Fruit fly (Drosophila melanogaster): ENCODE results near the gene CG13625.

CG13625 gene

DNA sequence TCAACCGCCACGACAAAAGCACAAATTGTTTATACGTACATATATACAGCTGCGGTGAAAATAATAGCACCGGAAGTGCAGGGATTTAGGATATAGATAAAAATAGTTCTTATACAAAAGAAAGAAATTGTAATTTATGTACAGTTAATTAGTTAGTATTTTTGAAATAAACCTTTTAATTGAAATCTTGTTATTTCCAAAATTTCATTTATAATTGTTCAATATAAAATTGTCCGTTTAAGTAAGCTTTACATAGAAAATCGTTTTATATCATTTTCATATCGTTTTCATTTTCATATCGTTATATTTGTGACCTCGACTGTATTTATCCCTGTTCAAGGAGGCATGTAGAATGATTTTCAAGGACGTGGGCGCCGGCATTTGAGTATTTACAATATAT lies 10.8 kb downstream of the CG13625 start:
- no peak for TF ChIP-seq CG17801 (GFP tag; optimal IDR thresholded peaks at IDR 0.05; ENCODE audit: partially characterized antibody)

dm6 chr3R:24573094-24573732 lies 11.7 kb downstream of the CG13625 start:
- no peak for TF ChIP-seq CG17801 (GFP tag; optimal IDR thresholded peaks at IDR 0.05; ENCODE audit: partially characterized antibody)

- peak; percentile 97 for TF ChIP-seq CG17801 (GFP tag; optimal IDR thresholded peaks at IDR 0.05; ENCODE audit: partially characterized antibody)
These were observed 12.4 kb downstream of the CG13625 start for dm6 chr3R:24572540-24573043.

- TF ChIP-seq CG17801 (GFP tag; optimal IDR thresholded peaks at IDR 0.05; ENCODE audit: partially characterized antibody), result peak; percentile 27
These were observed 13.4 kb downstream of the CG13625 start for dm6 chr3R:24571386-24572124.

DNA sequence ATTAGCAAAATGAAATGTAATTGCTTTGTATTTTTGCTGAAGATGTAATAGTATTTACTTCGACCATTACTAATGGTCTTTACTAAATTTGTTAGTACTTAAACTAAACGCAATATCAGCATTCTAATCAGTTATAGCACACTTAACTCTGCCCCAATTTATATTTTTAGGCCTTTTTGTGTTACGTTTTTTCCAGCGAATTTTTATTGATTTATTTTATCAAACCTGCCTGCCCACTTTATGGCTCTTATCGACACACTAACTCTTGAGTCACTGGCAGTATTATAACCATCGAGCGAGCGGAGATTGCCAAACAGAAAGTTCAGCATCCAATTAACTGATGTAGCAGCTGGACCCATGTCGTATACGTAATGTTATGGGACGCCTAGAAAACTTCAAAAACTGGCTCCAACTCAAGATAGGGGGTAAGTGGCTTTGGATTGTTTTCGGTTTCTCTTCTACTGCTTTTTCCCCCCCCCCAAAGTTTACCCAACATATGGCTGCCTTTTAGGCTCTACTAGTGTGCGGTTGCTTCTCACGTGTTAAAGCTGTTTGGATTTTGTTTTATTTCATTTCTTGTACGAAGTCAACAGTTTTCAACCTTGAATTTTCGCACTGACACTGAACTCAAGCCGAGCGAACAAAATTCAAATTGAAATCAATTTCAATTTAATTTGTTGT lies 15.2 kb downstream of the CG13625 start:
- TF ChIP-seq CG17801 (GFP tag; optimal IDR thresholded peaks at IDR 0.05; ENCODE audit: partially characterized antibody), result no peak

dm6 chr3R:24568251-24568932 lies 16.6 kb downstream of the CG13625 start:
- no peak for TF ChIP-seq CG17801 (GFP tag; optimal IDR thresholded peaks at IDR 0.05; ENCODE audit: partially characterized antibody)

DNA sequence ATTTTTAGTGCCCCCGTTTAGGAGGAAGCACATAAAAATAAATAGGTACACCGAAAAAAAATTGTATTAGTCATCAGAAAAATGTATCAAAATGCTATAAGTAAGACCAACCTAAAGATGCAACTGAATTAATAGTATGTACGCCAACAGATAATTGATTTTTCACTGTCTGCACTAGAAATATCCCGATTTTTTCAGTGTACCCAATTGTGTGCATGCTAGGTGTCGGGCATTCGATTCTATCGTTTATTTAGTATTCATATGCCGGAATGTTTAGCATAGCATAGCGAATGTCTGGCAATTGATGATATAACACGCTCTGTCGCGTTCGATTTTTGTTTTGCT lies 17.6 kb downstream of the CG13625 start:
- TF ChIP-seq CG17801 (GFP tag; optimal IDR thresholded peaks at IDR 0.05; ENCODE audit: partially characterized antibody), result peak; percentile 32

- peak; percentile 38 for TF ChIP-seq CG17801 (GFP tag; optimal IDR thresholded peaks at IDR 0.05; ENCODE audit: partially characterized antibody)
These were observed 18.1 kb downstream of the CG13625 start for dm6 chr3R:24566756-24567426.

dm6 chr3R:24565748-24566239 lies 19.2 kb downstream of the CG13625 start:
- TF ChIP-seq CG17801 (GFP tag; optimal IDR thresholded peaks at IDR 0.05; ENCODE audit: partially characterized antibody), result peak; percentile 71

- TF ChIP-seq CG17801 (GFP tag; optimal IDR thresholded peaks at IDR 0.05; ENCODE audit: partially characterized antibody), result no peak
These were observed 20.1 kb downstream of the CG13625 start for dm6 chr3R:24564799-24565344.

dm6 chr3R:24564191-24564798 lies 20.7 kb downstream of the CG13625 start:
- TF ChIP-seq CG17801 (GFP tag; optimal IDR thresholded peaks at IDR 0.05; ENCODE audit: partially characterized antibody), result no peak

- no peak for TF ChIP-seq CG17801 (GFP tag; optimal IDR thresholded peaks at IDR 0.05; ENCODE audit: partially characterized antibody)
These were observed 21.7 kb downstream of the CG13625 start for dm6 chr3R:24563039-24563825.

Data from ovary, adult (tissue).